Fruit fly (Drosophila melanogaster) whole organism, pupa: ENCODE results near the gene gdl.
A peak's percentile ranks its signal among the peaks of the same experiment; 100 is the strongest.

Experiments used
- CG10348 ChIP-seq: fragments of 200-800 bp; sonication (Bioruptor generic); IDR thresholded peaks from 2 replicates; pipeline ENCODE4 v1.3.6; 2022; ENCODE audit warnings: missing biosample characterization, missing genetic modification characterization
- CG12605 ChIP-seq: fragments of 200-800 bp; sonication (Bioruptor generic); IDR thresholded peaks from 2 replicates; pipeline ENCODE4 v1.3.6; 2022; ENCODE audit warnings: missing biosample characterization, missing genetic modification characterization
- CG13204 ChIP-seq: fragments of 200-800 bp; sonication (Bioruptor generic); optimal IDR thresholded peaks from 2 replicates; lab custom pipeline; 2018; ENCODE audit warnings: missing biosample characterization, mild to moderate bottlenecking, missing genetic modification characterization, moderate library complexity
- CG14655 ChIP-seq: fragments of 200-800 bp; sonication (Bioruptor generic); optimal IDR thresholded peaks from 3 replicates; lab custom pipeline; 2017; ENCODE audit warnings: mild to moderate bottlenecking, missing biosample characterization, missing genetic modification reagents, missing genetic modification characterization
- CG15710 ChIP-seq: fragments of 200-800 bp; sonication (Bioruptor generic); optimal IDR thresholded peaks from 2 replicates; lab custom pipeline; 2018; ENCODE audit warnings: missing biosample characterization, mild to moderate bottlenecking, missing genetic modification characterization, moderate library complexity
- CG17806 ChIP-seq: fragments of 200-800 bp; sonication (Bioruptor generic); optimal IDR thresholded peaks from 2 replicates; lab custom pipeline; 2018; ENCODE audit warnings: missing biosample characterization, mild to moderate bottlenecking, missing genetic modification characterization, moderate library complexity
- CG32121 ChIP-seq: fragments of 200-800 bp; sonication (Bioruptor generic); IDR thresholded peaks from 2 replicates; pipeline ENCODE4 v1.3.6; 2022; ENCODE audit warnings: missing biosample characterization, missing genetic modification characterization
- CG34367 ChIP-seq: fragments of 200-800 bp; sonication (Bioruptor generic); optimal IDR thresholded peaks from 2 replicates; lab custom pipeline; 2018; ENCODE audit warnings: missing biosample characterization, mild to moderate bottlenecking, missing genetic modification characterization
- CG4496 ChIP-seq: fragments of 200-800 bp; sonication (Bioruptor generic); IDR thresholded peaks from 3 replicates; pipeline ENCODE4 v1.3.6; 2022; ENCODE audit warnings: missing biosample characterization, missing genetic modification characterization
- CG8159 ChIP-seq: fragments of 200-800 bp; sonication (Bioruptor generic); optimal IDR thresholded peaks from 3 replicates; lab custom pipeline; 2018; ENCODE audit warnings: missing biosample characterization, mild to moderate bottlenecking, missing genetic modification characterization, moderate library complexity
- CG8301 ChIP-seq: fragments of 200-800 bp; sonication (Bioruptor generic); optimal IDR thresholded peaks from 2 replicates; lab custom pipeline; 2018; ENCODE audit warnings: missing biosample characterization, mild to moderate bottlenecking, missing genetic modification characterization
- CG9948 ChIP-seq: fragments of 200-800 bp; sonication (Bioruptor generic); optimal IDR thresholded peaks from 2 replicates; lab custom pipeline; 2018; ENCODE audit warnings: missing biosample characterization, mild to moderate bottlenecking, missing genetic modification characterization, moderate library complexity
- D1 ChIP-seq: fragments of 200-800 bp; sonication (Bioruptor generic); optimal IDR thresholded peaks from 2 replicates; lab custom pipeline; 2018; ENCODE audit warnings: missing biosample characterization, mild to moderate bottlenecking, missing genetic modification characterization, moderate library complexity
- EcR ChIP-seq: fragments of 200-800 bp; sonication (Bioruptor generic); optimal IDR thresholded peaks from 3 replicates; lab custom pipeline; 2019; ENCODE audit warnings: missing biosample characterization, missing genetic modification characterization, mild to moderate bottlenecking, moderate library complexity, missing genetic modification reagents
- Ets98B ChIP-seq: fragments of 200-800 bp; sonication (Bioruptor generic); IDR thresholded peaks from 2 replicates; pipeline ENCODE4 v1.3.6; 2022; ENCODE audit warnings: missing biosample characterization, missing genetic modification characterization
- Pif1A ChIP-seq: fragments of 200-800 bp; sonication (Bioruptor generic); optimal IDR thresholded peaks from 3 replicates; lab custom pipeline; 2016; ENCODE audit warnings: missing biosample characterization, missing genetic modification characterization
- Pif1B ChIP-seq: fragments of 200-800 bp; sonication (Bioruptor generic); optimal IDR thresholded peaks from 3 replicates; lab custom pipeline; 2016; ENCODE audit warnings: missing biosample characterization, missing genetic modification characterization
- Snoo ChIP-seq: fragments of 200-800 bp; sonication (Bioruptor generic); optimal IDR thresholded peaks from 3 replicates; lab custom pipeline; 2017; ENCODE audit warnings: missing biosample characterization, mild to moderate bottlenecking, missing genetic modification characterization, inconsistent platforms
- fd96Ca ChIP-seq: fragments of 200-800 bp; sonication (Bioruptor generic); IDR thresholded peaks from 3 replicates; pipeline ENCODE4 v1.3.6; 2022; ENCODE audit warnings: missing biosample characterization, missing genetic modification characterization
- gl ChIP-seq: fragments of 200-800 bp; sonication (Bioruptor generic); optimal IDR thresholded peaks from 2 replicates; lab custom pipeline; 2018; ENCODE audit warnings: missing biosample characterization, mild to moderate bottlenecking, missing genetic modification characterization
- rn ChIP-seq: fragments of 200-800 bp; sonication (Bioruptor generic); IDR thresholded peaks from 2 replicates; pipeline ENCODE4 v1.3.6; 2022; ENCODE audit warnings: missing biosample characterization, missing genetic modification characterization

The gdl gene

dm6 chr3L:15495449-15495848, 13.8 kb upstream of the gdl start, which contains the start of gene CG12355:
Gene CG12355, minus strand, starts transcription at chr3L:15495549.
- TF ChIP-seq rn (GFP tag; lab: Robert Waterston, UW) (no peak), CG34367 (tag; lab: Kevin White, UChicago) (no peak), CG10348 (GFP tag; lab: Robert Waterston, UW) (no peak), Snoo (no peak)

dm6 chr3L:15496274-15496673, 13.0 kb upstream of the gdl start, which contains the start of gene CG13455:
Gene CG13455, plus strand, starts transcription at chr3L:15496574.
- no peak for TF ChIP-seq D1
- TF ChIP-seq fd96Ca (GFP tag; lab: Robert Waterston, UW) = no peak
- TF ChIP-seq CG15710 (tag; lab: Kevin White, UChicago) = no peak
- no peak for TF ChIP-seq Pif1B (GFP tag; lab: Kevin White, UChicago)
- TF ChIP-seq gl (tag; lab: Kevin White, UChicago) = no peak
- TF ChIP-seq EcR (GFP tag; lab: Kevin White, UChicago) = no peak
- no peak for TF ChIP-seq CG9948 (tag; lab: Kevin White, UChicago)

DNA sequence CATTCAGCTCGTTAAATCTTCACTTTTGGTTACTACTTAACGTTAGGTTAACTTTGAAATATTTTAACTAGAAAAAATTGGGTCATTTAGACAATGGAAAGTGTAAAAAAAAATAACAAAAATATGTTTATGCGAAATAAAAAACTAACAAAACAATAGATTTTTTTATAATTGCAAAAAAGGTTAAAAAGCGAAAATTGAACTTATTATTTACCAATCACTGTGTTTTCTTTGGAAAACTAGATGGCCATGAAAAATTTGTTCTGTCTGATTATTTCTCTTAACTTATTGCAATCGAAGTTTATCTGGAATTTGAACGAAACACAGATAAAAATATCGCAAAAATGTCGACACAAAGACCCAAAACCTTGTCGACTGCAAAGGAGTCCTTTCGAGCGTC, 11.3 kb upstream of the gdl start, which contains the start of gene CG7276:
Gene CG7276, plus strand, starts transcription at position 301 of the 400 bp plus-strand sequence.
- TF ChIP-seq CG4496 (GFP tag; lab: Robert Waterston, UW) (no peak), D1 (no peak), CG8159 (tag; lab: Kevin White, UChicago) (no peak), gl (tag; lab: Kevin White, UChicago) (no peak), CG10348 (GFP tag; lab: Robert Waterston, UW) (no peak), CG34367 (tag; lab: Kevin White, UChicago) (no peak), Pif1A (GFP tag; lab: Kevin White, UChicago) (no peak), Snoo (no peak), EcR (GFP tag; lab: Kevin White, UChicago) (no peak), CG17806 (tag; lab: Kevin White, UChicago) (no peak)

- no peak for TF ChIP-seq CG17806 (tag; lab: Kevin White, UChicago)
- no peak for TF ChIP-seq CG8301 (tag; lab: Kevin White, UChicago)
- TF ChIP-seq Pif1A (GFP tag; lab: Kevin White, UChicago) = no peak
- no peak for TF ChIP-seq CG12605 (GFP tag; lab: Robert Waterston, UW)
- no peak for TF ChIP-seq CG34367 (tag; lab: Kevin White, UChicago)
- TF ChIP-seq fd96Ca (GFP tag; lab: Robert Waterston, UW) = no peak
- peak; percentile 7 for TF ChIP-seq CG15710 (tag; lab: Kevin White, UChicago)
These were observed 10.5 kb upstream of the gdl start, which contains the start of gene CG7275 for dm6 chr3L:15498745-15499144. Gene CG7275, plus strand, starts transcription at chr3L:15498959.

DNA sequence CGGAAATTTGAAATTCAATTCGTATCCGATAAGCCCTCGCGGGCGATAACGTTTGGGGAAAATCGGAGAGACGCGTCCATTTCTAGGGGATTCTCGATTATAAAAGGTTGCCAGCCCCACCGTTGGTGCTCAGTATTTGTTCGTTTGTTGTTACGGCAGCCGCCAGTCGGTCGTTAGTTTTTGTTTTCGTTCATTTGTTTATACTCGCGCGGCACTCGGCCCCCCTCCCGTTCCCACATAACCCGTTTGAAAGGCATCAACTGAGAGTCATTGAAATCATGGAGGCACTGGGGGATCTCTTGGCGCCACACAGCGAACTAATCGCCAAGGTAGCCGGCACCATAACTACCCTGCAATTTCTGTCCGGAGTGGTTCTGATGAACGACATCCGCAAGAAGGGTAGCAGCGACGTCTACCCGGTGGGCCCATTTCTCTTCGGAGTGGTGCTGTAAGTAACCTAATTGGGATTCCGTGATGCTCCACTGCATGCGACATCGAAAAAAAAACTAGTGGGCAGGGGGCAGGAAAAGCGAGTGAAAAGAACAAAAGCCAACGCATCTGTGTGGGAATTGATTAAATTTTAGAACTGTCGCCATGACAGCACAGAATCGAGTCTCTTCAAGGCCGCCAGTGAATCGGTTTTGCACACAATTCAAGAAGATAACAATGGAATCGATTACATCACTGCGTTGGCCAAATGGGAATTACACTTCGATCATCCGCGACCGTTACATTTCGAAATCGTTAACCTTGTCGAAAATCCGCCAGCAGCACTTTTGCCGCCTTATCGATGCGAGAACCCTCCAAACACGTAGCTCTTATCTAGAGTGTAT, 8.2 kb upstream of the gdl start, which contains the start of gene CG7272:
Gene CG7272, plus strand, starts transcription at position 126 of the 833 bp plus-strand sequence.
- TF ChIP-seq rn (GFP tag; lab: Robert Waterston, UW) = no peak
- TF ChIP-seq gl (tag; lab: Kevin White, UChicago) = no peak
- TF ChIP-seq CG9948 (tag; lab: Kevin White, UChicago) = no peak
- TF ChIP-seq Pif1B (GFP tag; lab: Kevin White, UChicago) = no peak
- no peak for TF ChIP-seq CG14655 (GFP tag; lab: Kevin White, UChicago)
- no peak for TF ChIP-seq CG13204 (GFP tag; lab: Kevin White, UChicago)
- TF ChIP-seq CG15710 (tag; lab: Kevin White, UChicago) = peak; percentile 3
- no peak for TF ChIP-seq Pif1A (GFP tag; lab: Kevin White, UChicago)
- TF ChIP-seq CG8159 (tag; lab: Kevin White, UChicago) = no peak
- no peak for TF ChIP-seq CG34367 (tag; lab: Kevin White, UChicago)
- TF ChIP-seq D1 = peak; percentile 0
- TF ChIP-seq CG10348 (GFP tag; lab: Robert Waterston, UW) = no peak
- peak; percentile 58; the same call in 1 of the 2 replicates for TF ChIP-seq Ets98B (GFP tag; lab: Robert Waterston, UW)
- TF ChIP-seq CG32121 (GFP tag; lab: Robert Waterston, UW) = peak; percentile 49; the same call in 1 of the 2 replicates
- TF ChIP-seq CG12605 (GFP tag; lab: Robert Waterston, UW) = 0 out of 2 replicates have a peak, but pooled peaks have one; percentile 25
- peak; percentile 57; the same call in 2 of the 3 replicates for TF ChIP-seq CG4496 (GFP tag; lab: Robert Waterston, UW)
- peak; percentile 60; the same call in 1 of the 3 replicates for TF ChIP-seq fd96Ca (GFP tag; lab: Robert Waterston, UW)
- TF ChIP-seq EcR (GFP tag; lab: Kevin White, UChicago) = peak; percentile 44
- TF ChIP-seq Snoo = no peak
- TF ChIP-seq CG17806 (tag; lab: Kevin White, UChicago) = no peak
- TF ChIP-seq CG8301 (tag; lab: Kevin White, UChicago) = peak; percentile 42

DNA sequence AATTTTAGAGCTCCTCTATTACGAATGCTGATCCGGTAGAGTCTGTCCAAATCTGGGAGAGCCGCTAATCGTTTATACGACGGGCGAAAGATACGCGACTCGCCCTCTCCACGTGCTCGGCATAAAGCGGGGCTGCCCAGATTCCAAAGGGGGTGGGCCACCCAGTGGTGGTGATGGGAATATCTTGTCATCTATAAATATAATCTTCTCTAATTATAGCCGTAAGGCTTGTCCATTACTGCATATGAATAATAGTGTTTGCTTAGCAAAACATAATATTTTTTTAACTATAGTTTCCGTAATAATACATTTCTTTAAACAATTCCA, 7.6 kb upstream of the gdl start:
- no peak for TF ChIP-seq CG10348 (GFP tag; lab: Robert Waterston, UW)
- TF ChIP-seq CG4496 (GFP tag; lab: Robert Waterston, UW) = no peak
- no peak for TF ChIP-seq CG15710 (tag; lab: Kevin White, UChicago)
- TF ChIP-seq D1 = no peak
- TF ChIP-seq Snoo = no peak
- no peak for TF ChIP-seq CG14655 (GFP tag; lab: Kevin White, UChicago)
- TF ChIP-seq EcR (GFP tag; lab: Kevin White, UChicago) = no peak
- no peak for TF ChIP-seq Pif1B (GFP tag; lab: Kevin White, UChicago)
